Fruit fly (Drosophila melanogaster) whole organism, larva: Measurements from ENCODE around the gene CG42716.
A peak's percentile ranks its signal among the peaks of the same experiment; 100 is the strongest.

Experiments used
- noc ChIP-seq: fragments of 200-800 bp; sonication (Bioruptor generic); optimal IDR thresholded peaks from 3 replicates; lab custom pipeline; 2019; ENCODE audit warnings: missing biosample characterization, mild to moderate bottlenecking, missing genetic modification characterization, moderate library complexity

Gene CG42716

dm6 chr3L:16033090-16033828, at the start of gene CG42716, which contains the start of gene CG42717:
CG42716 (plus strand) TSS chr3L:16033778.
CG42717 (minus strand) TSS chr3L:16033190.
- TF ChIP-seq noc (tag; lab: Kevin White, UChicago): no peak

dm6 chr3L:15987635-15988034, 45.9 kb upstream of the CG42716 start, which contains the start of gene PolD1:
PolD1 (minus strand) TSS chr3L:15987815.
- TF ChIP-seq noc (tag; lab: Kevin White, UChicago): no peak

dm6 chr3L:15988039-15988546, 45.5 kb upstream of the CG42716 start, which contains the start of gene Hip14:
Hip14 (plus strand) TSS chr3L:15988236.
- no peak for TF ChIP-seq noc (tag; lab: Kevin White, UChicago)

- no peak for TF ChIP-seq noc (tag; lab: Kevin White, UChicago)
Observed at dm6 chr3L:15996019-15996418, 37.6 kb upstream of the CG42716 start.

- no peak for TF ChIP-seq noc (tag; lab: Kevin White, UChicago)
Observed at dm6 chr3L:15998217-15998616, 35.4 kb upstream of the CG42716 start.

dm6 chr3L:15999358-16000005, 34.1 kb upstream of the CG42716 start:
- TF ChIP-seq noc (tag; lab: Kevin White, UChicago): peak; percentile 52

- TF ChIP-seq noc (tag; lab: Kevin White, UChicago): peak; percentile 98
Observed at dm6 chr3L:16001164-16001679, 32.4 kb upstream of the CG42716 start.

dm6 chr3L:16002116-16002716, 31.4 kb upstream of the CG42716 start:
- no peak for TF ChIP-seq noc (tag; lab: Kevin White, UChicago)

- peak; percentile 49 for TF ChIP-seq noc (tag; lab: Kevin White, UChicago)
Observed at dm6 chr3L:16004401-16005237, 29.0 kb upstream of the CG42716 start, which contains the start of the genes hzg and mRpS31. hzg (minus strand) TSS chr3L:16004736. mRpS31 (plus strand) TSS chr3L:16005193.

- no peak for TF ChIP-seq noc (tag; lab: Kevin White, UChicago)
Observed at dm6 chr3L:16010176-16010575, 23.4 kb upstream of the CG42716 start.

- TF ChIP-seq noc (tag; lab: Kevin White, UChicago): peak; percentile 54
Observed at dm6 chr3L:16011319-16012210, 22.0 kb upstream of the CG42716 start, which contains the start of gene mib1. mib1 (minus strand) TSS chr3L:16011812.

dm6 chr3L:16012315-16012950, 21.1 kb upstream of the CG42716 start:
- no peak for TF ChIP-seq noc (tag; lab: Kevin White, UChicago)
